Worm (Caenorhabditis elegans) whole organism, mixed stage, embryonic: ENCODE data around the gene npl-10.

Experiments
- M03D4.4 ChIP-seq: sonication (generic microtip); optimal IDR thresholded peaks from 2 replicates; lab custom pipeline; 2017; ENCODE audit warnings: mild to moderate bottlenecking, missing genetic modification characterization, missing compliant biosample characterization
- bed-3 ChIP-seq: fragments of 200-800 bp; sonication (Bioruptor generic); optimal IDR thresholded peaks from 3 replicates; lab custom pipeline; 2018; ENCODE audit warnings: mild to moderate bottlenecking, missing genetic modification characterization, moderate library complexity, missing compliant biosample characterization
- ceh-39 ChIP-seq: fragments of 150-350 bp; optimal IDR thresholded peaks from 2 replicates; lab custom pipeline; 2014; ENCODE audit warnings: missing biosample characterization, missing genetic modification characterization
- ceh-43 ChIP-seq: fragments of 200-800 bp; sonication (Bioruptor generic); optimal IDR thresholded peaks from 2 replicates; lab custom pipeline; 2018; ENCODE audit warnings: mild to moderate bottlenecking, missing genetic modification characterization, moderate library complexity, missing compliant biosample characterization
- ces-1 ChIP-seq: fragments of 150-350 bp; optimal IDR thresholded peaks from 2 replicates; lab custom pipeline; 2014; ENCODE audit warnings: missing biosample characterization, missing genetic modification reagents, missing genetic modification characterization
- cnd-1 ChIP-seq: fragments of 200-800 bp; sonication (Bioruptor generic); optimal IDR thresholded peaks from 2 replicates; lab custom pipeline; 2018; ENCODE audit warnings: mild to moderate bottlenecking, missing genetic modification characterization, missing compliant biosample characterization
- drap-1 ChIP-seq: fragments of 200-800 bp; sonication (Bioruptor generic); optimal IDR thresholded peaks from 3 replicates; lab custom pipeline; 2018; ENCODE audit warnings: mild to moderate bottlenecking, missing genetic modification characterization, missing compliant biosample characterization
- elt-1 ChIP-seq: sonication (generic microtip); optimal IDR thresholded peaks from 2 replicates; lab custom pipeline; 2017; ENCODE audit warnings: missing genetic modification characterization, mild to moderate bottlenecking, missing compliant biosample characterization, antibody characterized with exemption, moderate library complexity, borderline replicate concordance; ENCODE audit not compliant: insufficient read depth
- elt-3 ChIP-seq: fragments of 150-350 bp; optimal IDR thresholded peaks from 2 replicates; lab custom pipeline; 2014; ENCODE audit warnings: missing biosample characterization, missing genetic modification characterization
- flh-1 ChIP-seq: fragments of 200-800 bp; sonication (Bioruptor generic); optimal IDR thresholded peaks from 2 replicates; lab custom pipeline; 2018; ENCODE audit warnings: mild to moderate bottlenecking, missing genetic modification characterization, moderate library complexity, missing compliant biosample characterization
- ham-2 ChIP-seq: fragments of 200-800 bp; sonication (Bioruptor generic); optimal IDR thresholded peaks from 2 replicates; lab custom pipeline; 2018; ENCODE audit warnings: mild to moderate bottlenecking, missing genetic modification characterization, missing compliant biosample characterization
- hlh-1 ChIP-seq: fragments of 150-350 bp; optimal IDR thresholded peaks from 2 replicates; lab custom pipeline; 2014; ENCODE audit warnings: missing biosample characterization, missing genetic modification reagents, missing genetic modification characterization
- lin-13 ChIP-seq: fragments of 150-350 bp; optimal IDR thresholded peaks from 2 replicates; lab custom pipeline; 2014; ENCODE audit warnings: missing biosample characterization, missing genetic modification characterization
- lin-32 ChIP-seq: fragments of 200-800 bp; sonication (Bioruptor generic); optimal IDR thresholded peaks from 2 replicates; lab custom pipeline; 2018; ENCODE audit warnings: mild to moderate bottlenecking, missing genetic modification characterization, missing compliant biosample characterization
- mab-5 ChIP-seq: fragments of 150-350 bp; optimal IDR thresholded peaks from 2 replicates; lab custom pipeline; 2014; ENCODE audit warnings: missing biosample characterization, missing genetic modification characterization
- mls-2 ChIP-seq: sonication (generic microtip); optimal IDR thresholded peaks from 2 replicates; lab custom pipeline; 2016; ENCODE audit warnings: mild to moderate bottlenecking, missing genetic modification characterization, moderate library complexity, missing compliant biosample characterization
- nhr-12 ChIP-seq: fragments of 150-350 bp; optimal IDR thresholded peaks from 2 replicates; lab custom pipeline; 2014; ENCODE audit warnings: missing biosample characterization, missing genetic modification characterization
- nhr-76 ChIP-seq: sonication (generic microtip); optimal IDR thresholded peaks from 2 replicates; lab custom pipeline; 2017; ENCODE audit warnings: missing biosample characterization, missing genetic modification characterization
- pha-4 ChIP-seq: fragments of 150-350 bp; optimal IDR thresholded peaks from 2 replicates; lab custom pipeline; 2018; ENCODE audit warnings: missing biosample characterization, missing genetic modification reagents, missing genetic modification characterization
- snpc-4 ChIP-seq: fragments of 150-350 bp; optimal IDR thresholded peaks from 2 replicates; lab custom pipeline; 2014; ENCODE audit warnings: missing biosample characterization, missing genetic modification characterization
- sptf-1 ChIP-seq: sonication (generic microtip); optimal IDR thresholded peaks from 2 replicates; lab custom pipeline; 2017; ENCODE audit warnings: mild to moderate bottlenecking, missing genetic modification characterization, moderate library complexity, missing compliant biosample characterization
- unc-120 ChIP-seq: sonication (generic microtip); optimal IDR thresholded peaks from 2 replicates; lab custom pipeline; 2017; ENCODE audit warnings: missing genetic modification characterization, missing compliant biosample characterization; ENCODE audit not compliant: poor library complexity, severe bottlenecking
- unc-62 ChIP-seq: fragments of 150-350 bp; optimal IDR thresholded peaks from 2 replicates; lab custom pipeline; 2014; ENCODE audit warnings: missing biosample characterization, missing genetic modification reagents, missing genetic modification characterization
- zip-8 ChIP-seq: fragments of 150-350 bp; optimal IDR thresholded peaks from 2 replicates; lab custom pipeline; 2014; ENCODE audit warnings: missing biosample characterization, missing genetic modification characterization
- ztf-11 ChIP-seq: fragments of 150-350 bp; optimal IDR thresholded peaks from 2 replicates; lab custom pipeline; 2014; ENCODE audit warnings: missing biosample characterization, missing genetic modification characterization

Gene npl-10

ce11 chrIII:3957119-3957739 lies 21.5 kb upstream of the npl-10 start:
- TF ChIP-seq ztf-11 (tag; lab: Kevin White, UChicago) (no peak), bed-3 (GFP tag; lab: Kevin White, UChicago) (no peak), ceh-43 (GFP tag; lab: Kevin White, UChicago) (no peak), elt-1 (tag; lab: Kevin White, UChicago) (no peak), drap-1 (GFP tag; lab: Kevin White, UChicago) (no peak), M03D4.4 (no peak), cnd-1 (no peak), nhr-76 (tag; lab: Kevin White, UChicago) (no peak)

- peak; percentile 77 for TF ChIP-seq ces-1 (GFP tag; lab: Kevin White, UChicago)
- TF ChIP-seq hlh-1 (tag; lab: Kevin White, UChicago): no peak
- TF ChIP-seq zip-8 (tag; lab: Kevin White, UChicago): no peak
- TF ChIP-seq nhr-12 (tag; lab: Kevin White, UChicago): no peak
Observed at ce11 chrIII:3956293-3956692, 20.6 kb upstream of the npl-10 start, which contains the start of gene F37A8.5. Gene F37A8.5 (plus strand): TSS chrIII:3956624.

- no peak for TF ChIP-seq lin-32
- TF ChIP-seq bed-3 (GFP tag; lab: Kevin White, UChicago): no peak
Observed at ce11 chrIII:3955674-3956073, 20.0 kb upstream of the npl-10 start.

- TF ChIP-seq ceh-43 (GFP tag; lab: Kevin White, UChicago) (no peak), elt-1 (tag; lab: Kevin White, UChicago) (no peak), mab-5 (tag; lab: Kevin White, UChicago) (no peak), lin-13 (no peak), elt-3 (tag; lab: Kevin White, UChicago) (no peak)
Observed at ce11 chrIII:3954828-3955227, 19.1 kb upstream of the npl-10 start.

- TF ChIP-seq ceh-39 (tag; lab: Kevin White, UChicago) (no peak), ceh-43 (GFP tag; lab: Kevin White, UChicago) (no peak), flh-1 (GFP tag; lab: Kevin White, UChicago) (no peak)
- TF ChIP-seq, all 35 proteins: peak for 0
Observed at ce11 chrIII:3954220-3954619, 18.5 kb upstream of the npl-10 start.

- peak; percentile 27 for TF ChIP-seq unc-62 (GFP tag; lab: Kevin White, UChicago)
- TF ChIP-seq snpc-4 (tag; lab: Kevin White, UChicago): no peak
- peak; percentile 21 for TF ChIP-seq hlh-1 (tag; lab: Kevin White, UChicago)
- TF ChIP-seq mls-2 (tag; lab: Kevin White, UChicago): no peak
- TF ChIP-seq pha-4 (tag; lab: Kevin White, UChicago): no peak
- TF ChIP-seq unc-120 (tag; lab: Kevin White, UChicago): peak; percentile 18
- no peak for TF ChIP-seq flh-1 (GFP tag; lab: Kevin White, UChicago)
- no peak for TF ChIP-seq M03D4.4
- TF ChIP-seq ces-1 (GFP tag; lab: Kevin White, UChicago): peak; percentile 62
- no peak for TF ChIP-seq ham-2 (GFP tag; lab: Kevin White, UChicago)
Observed at ce11 chrIII:3953235-3953634, 17.5 kb upstream of the npl-10 start.

DNA sequence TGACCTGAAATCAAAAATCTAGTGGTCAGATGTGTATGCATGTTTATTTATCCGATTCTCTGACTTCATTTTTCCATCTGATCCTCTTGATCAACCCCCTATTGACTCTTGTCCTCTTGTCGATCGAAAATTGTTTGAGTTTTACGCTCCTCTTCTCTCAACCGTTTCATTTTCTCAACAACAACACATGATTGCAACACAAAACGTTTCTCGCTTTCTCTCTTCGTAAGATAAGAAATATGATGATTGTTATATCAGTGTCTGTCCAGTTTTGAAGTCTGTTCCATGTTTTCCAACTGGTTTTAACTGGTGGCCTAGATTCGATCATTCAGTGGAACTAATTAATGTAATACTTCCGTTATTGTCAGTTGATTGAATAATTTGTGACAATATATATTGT lies 16.4 kb upstream of the npl-10 start:
- TF ChIP-seq mls-2 (tag; lab: Kevin White, UChicago) (no peak), unc-62 (GFP tag; lab: Kevin White, UChicago) (peak; percentile 34)

DNA sequence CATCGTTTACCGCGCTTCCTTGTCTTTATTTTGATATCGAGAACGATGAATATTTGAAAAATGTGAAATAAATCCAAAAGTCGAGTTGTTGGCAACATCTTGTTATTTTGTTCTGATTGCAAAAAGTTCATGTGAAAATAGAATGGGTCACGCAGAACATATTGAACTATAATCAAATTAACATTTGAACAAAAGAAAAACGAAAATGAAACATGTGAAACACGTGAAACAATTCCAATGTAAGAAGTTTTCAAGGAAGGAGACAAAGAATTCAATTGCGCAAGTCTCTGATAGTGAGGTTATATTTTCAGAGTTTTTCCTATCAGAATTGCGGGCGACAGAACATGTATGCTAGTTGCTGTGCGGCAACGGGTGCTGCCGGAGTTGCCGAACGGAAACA lies 4.3 kb downstream of the npl-10 start, which contains the start of gene F37A8.2:
TSS of gene F37A8.2 (minus strand) at position 101 of the 400 bp plus-strand sequence.
- TF ChIP-seq ceh-39 (tag; lab: Kevin White, UChicago) (no peak), unc-120 (tag; lab: Kevin White, UChicago) (no peak), bed-3 (GFP tag; lab: Kevin White, UChicago) (no peak), ztf-11 (tag; lab: Kevin White, UChicago) (no peak), M03D4.4 (no peak), sptf-1 (tag; lab: Kevin White, UChicago) (no peak), lin-32 (no peak), drap-1 (GFP tag; lab: Kevin White, UChicago) (no peak), ham-2 (GFP tag; lab: Kevin White, UChicago) (no peak)
- TF ChIP-seq, all 35 proteins: peak for 0
